Worm (Caenorhabditis elegans): ENCODE measurements around the gene flh-3.

The flh-3 gene

DNA sequence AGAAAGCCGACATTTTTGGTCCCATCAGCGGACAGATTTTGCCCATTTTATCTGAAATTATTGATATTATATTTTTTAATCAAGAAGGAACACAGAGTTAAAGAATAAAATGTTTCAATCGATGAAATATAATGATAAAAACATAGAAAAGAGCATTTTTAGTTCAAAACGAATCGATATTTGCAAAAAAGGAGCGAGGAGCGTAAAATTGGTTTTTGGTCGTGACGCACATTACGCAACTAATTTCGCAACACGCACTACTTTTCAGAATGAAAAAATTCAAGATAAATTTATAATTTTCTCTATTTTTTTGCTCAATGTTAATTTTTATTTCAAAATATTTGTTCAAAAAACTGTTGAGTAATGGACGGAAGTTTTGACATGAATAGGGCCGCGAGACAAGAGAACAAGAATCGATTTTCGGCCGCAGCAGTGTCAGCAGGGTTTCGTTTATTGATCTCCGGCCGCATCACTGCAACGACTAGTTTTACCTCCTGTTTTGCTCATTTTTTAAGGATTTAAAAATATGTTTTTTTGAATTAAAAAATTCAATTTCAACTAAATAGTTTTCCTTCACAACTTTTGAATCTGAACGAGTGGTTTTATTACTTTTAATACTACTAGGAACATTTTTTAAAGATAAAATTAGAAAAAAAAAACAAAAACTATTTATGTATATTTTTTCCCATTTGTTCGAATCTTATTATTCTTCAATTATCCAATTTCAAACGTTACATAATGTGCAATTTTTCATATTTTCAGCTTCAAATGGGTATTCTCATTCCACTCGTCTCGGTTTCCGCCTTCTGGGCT lies 51.3 kb downstream of the flh-3 start, which contains the start of the genes F49C12.12 and vha-17:
Gene F49C12.12 (minus strand): TSS at position 51 of the 813 bp plus-strand sequence.
Gene vha-17 (plus strand): TSS at position 763 of the 813 bp plus-strand sequence.
- TF ChIP-seq F13H6.1 (tag; optimal IDR thresholded peaks at IDR 0.05) (no peak), ceh-34 (tag; optimal IDR thresholded peaks at IDR 0.05) (no peak), ceh-48 (tag; optimal IDR thresholded peaks at IDR 0.05) (peak; percentile 61)

Data from whole organism, late embryonic.